Fruit fly (Drosophila melanogaster): Measurements from ENCODE around the gene CG14107.

dm6 chr3L:13426573-13426972 is 45.4 kb upstream of the CG14107 start, which contains the start of gene CG14105:
- TF ChIP-seq Dip3 (GFP tag; optimal IDR thresholded peaks at IDR 0.05) (no peak), CG7357 (GFP tag; IDR thresholded peaks at IDR 0.05) (no peak), CG13123 (GFP tag; optimal IDR thresholded peaks at IDR 0.05) (no peak), ttk (GFP tag; IDR thresholded peaks at IDR 0.05) (no peak), cas (GFP tag; IDR thresholded peaks at IDR 0.05) (no peak)

All from whole organism, embryonic.